Fruit fly (Drosophila melanogaster): ENCODE measurements around the gene Argk2.
A peak's percentile ranks its signal among the peaks of the same experiment; 100 is the strongest.

The Argk2 gene

DNA sequence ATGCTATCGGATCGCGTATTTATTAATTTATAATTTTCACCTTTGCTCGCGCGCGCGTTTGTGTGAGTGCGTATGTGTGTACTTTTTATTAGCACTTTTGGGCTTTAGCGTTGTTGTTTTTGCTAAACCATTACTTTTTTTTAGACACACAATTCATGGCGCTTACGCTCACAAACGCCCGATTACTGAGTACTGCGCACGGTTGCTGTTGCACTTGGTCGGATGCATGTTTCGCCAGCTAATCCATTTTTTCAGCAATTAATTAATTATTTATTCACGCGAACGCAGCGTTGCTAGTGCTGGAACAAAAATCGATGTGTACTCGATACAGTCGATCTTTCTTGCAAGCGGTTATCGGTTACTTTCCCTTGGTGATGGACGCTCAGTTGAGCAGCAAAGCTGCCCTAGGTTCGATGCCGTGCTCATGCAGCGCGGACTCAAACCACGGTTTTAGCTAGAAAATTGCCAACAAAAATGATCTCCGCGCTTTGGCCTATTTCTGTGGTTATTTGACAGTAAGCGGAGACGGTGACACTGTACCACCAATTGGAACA, 49.5 kb upstream of the Argk2 start, which contains the start of the genes smg and CG5087 (continued):
- TF ChIP-seq ewg (GFP tag; optimal IDR thresholded peaks at IDR 0.05) (peak; percentile 65), Myb (GFP tag; optimal IDR thresholded peaks at IDR 0.05) (peak; percentile 49), CG3281 (GFP tag; optimal IDR thresholded peaks at IDR 0.05) (peak; percentile 3), CG4424 (GFP tag; optimal IDR thresholded peaks at IDR 0.05) (peak; percentile 36), Aef1 (GFP tag; IDR thresholded peaks at IDR 0.05) (peak; percentile 45; the same call in 2 of the 3 replicates), HLH54F (GFP tag; optimal IDR thresholded peaks at IDR 0.05) (peak; percentile 61), Lhr (GFP tag; optimal IDR thresholded peaks at IDR 0.05) (peak; percentile 97), pita (GFP tag; optimal IDR thresholded peaks at IDR 0.05) (peak; percentile 97), CG8089 (GFP tag; optimal IDR thresholded peaks at IDR 0.05) (peak; percentile 49), dpn (GFP tag; optimal IDR thresholded peaks at IDR 0.05) (peak; percentile 49 to 73), ranshi (GFP tag; IDR thresholded peaks at IDR 0.05) (0 out of 2 replicates have a peak, but pooled peaks have one; percentile 27), CG15514 (GFP tag; optimal IDR thresholded peaks at IDR 0.05) (peak; percentile 78), Fer1 (GFP tag; optimal IDR thresholded peaks at IDR 0.05) (peak; percentile 16), D19B (GFP tag; optimal IDR thresholded peaks at IDR 0.05) (no peak), CG14441 (GFP tag; IDR thresholded peaks at IDR 0.05) (0 out of 2 replicates have a peak, but pooled peaks have one; percentile 25), HmgD (GFP tag; optimal IDR thresholded peaks at IDR 0.05) (peak; percentile 88), CG10321 (GFP tag; IDR thresholded peaks at IDR 0.05) (no peak), crc (GFP tag; optimal IDR thresholded peaks at IDR 0.05) (no peak), CG13894 (tag; optimal IDR thresholded peaks at IDR 0.05) (no peak), pho (GFP tag; optimal IDR thresholded peaks at IDR 0.05) (peak; percentile 48), row (GFP tag; IDR thresholded peaks at IDR 0.05) (peak; percentile 55), CG14860 (GFP tag; IDR thresholded peaks at IDR 0.05; ENCODE audit: partially characterized antibody) (peak; percentile 51; the same call in 2 of the 3 replicates), PHDP (tag; optimal IDR thresholded peaks at IDR 0.05) (no peak), CG33557 (GFP tag; optimal IDR thresholded peaks at IDR 0.05) (peak; percentile 1), CG12299 (tag; optimal IDR thresholded peaks at IDR 0.05) (peak; percentile 35), her (GFP tag; optimal IDR thresholded peaks at IDR 0.05) (peak; percentile 68), CrebB (tag; optimal IDR thresholded peaks at IDR 0.05) (peak; percentile 24), Dek (tag; optimal IDR thresholded peaks at IDR 0.05) (peak; percentile 59), sens (GFP tag) (peak; percentile 85), Trl (optimal IDR thresholded peaks at IDR 0.05) (no peak), Trl (GFP tag; optimal IDR thresholded peaks at IDR 0.05) (peak; percentile 32), ken (GFP tag; IDR thresholded peaks at IDR 0.05) (peak; percentile 70), CG1647 (GFP tag; optimal IDR thresholded peaks at IDR 0.05) (peak; percentile 40), CG3838 (GFP tag; optimal IDR thresholded peaks at IDR 0.05) (no peak), Scr (GFP tag; IDR thresholded peaks at IDR 0.05; ENCODE audit: partially characterized antibody) (peak; percentile 59), CG9817 (tag; optimal IDR thresholded peaks at IDR 0.05) (peak; percentile 39), MBD-R2 (GFP tag; IDR thresholded peaks at IDR 0.05) (peak; percentile 88), CG8924 (tag; optimal IDR thresholded peaks at IDR 0.05) (peak; percentile 86), exex (tag; optimal IDR thresholded peaks at IDR 0.05) (peak; percentile 67), trem (tag; optimal IDR thresholded peaks at IDR 0.05) (peak; percentile 86), ems (GFP tag; optimal IDR thresholded peaks at IDR 0.05) (peak; percentile 40), Sry-δ (GFP tag; optimal IDR thresholded peaks at IDR 0.05) (peak; percentile 99), insv (GFP tag; optimal IDR thresholded peaks at IDR 0.05) (peak in 1 of 2 experiments; percentile 92), Deaf1 (tag; optimal IDR thresholded peaks at IDR 0.05) (peak; percentile 10), CG7928 (GFP tag; optimal IDR thresholded peaks at IDR 0.05) (peak; percentile 42), CG12071 (GFP tag; optimal IDR thresholded peaks at IDR 0.05) (no peak), ash1 (GFP tag; optimal IDR thresholded peaks at IDR 0.05) (peak; percentile 24), tll (GFP tag; optimal IDR thresholded peaks at IDR 0.05) (peak in 1 of 2 experiments; percentile 15), shn (GFP tag; optimal IDR thresholded peaks at IDR 0.05) (peak; percentile 25), chif (GFP tag; optimal IDR thresholded peaks at IDR 0.05) (peak; percentile 2 to 57)
